Worm (Caenorhabditis elegans) whole organism, young adult: ENCODE measurements around the gene F17H10.2.

Experiments
- B0019.2 ChIP-seq: fragments of 200-800 bp; sonication (Bioruptor generic); conservative IDR thresholded peaks from 2 replicates; pipeline ENCODE4 v1.3.6; 2022; ENCODE audit warnings: missing genetic modification reagents, missing genetic modification characterization, missing compliant biosample characterization
- B0035.1 ChIP-seq: sonication (generic microtip); optimal IDR thresholded peaks from 2 replicates; lab custom pipeline; 2016; ENCODE audit warnings: missing genetic modification characterization, mild to moderate bottlenecking, missing compliant biosample characterization, missing genotype, missing genetic modification reagents
- B0336.3 ChIP-seq: fragments of 200-800 bp; sonication (Bioruptor generic); IDR thresholded peaks from 2 replicates; pipeline ENCODE4 v1.3.6; 2022; ENCODE audit warnings: missing genetic modification characterization, missing compliant biosample characterization
- D2030.7 ChIP-seq: fragments of 200-800 bp; sonication (Bioruptor generic); IDR thresholded peaks from 2 replicates; pipeline ENCODE4 v1.3.6; 2022; ENCODE audit warnings: missing genetic modification reagents, missing genetic modification characterization, missing compliant biosample characterization
- F33H1.4 ChIP-seq: fragments of 200-800 bp; sonication (Bioruptor generic); IDR thresholded peaks from 2 replicates; pipeline ENCODE4 v1.3.6; 2022; ENCODE audit warnings: missing genetic modification reagents, missing genetic modification characterization, missing compliant biosample characterization
- F57C9.4 ChIP-seq: sonication (generic microtip); optimal IDR thresholded peaks from 2 replicates; lab custom pipeline; 2017; ENCODE audit warnings: mild to moderate bottlenecking, missing genetic modification characterization, missing compliant biosample characterization
- Y56A3A.18 ChIP-seq: fragments of 200-800 bp; sonication (Bioruptor generic); IDR thresholded peaks from 2 replicates; pipeline ENCODE4 v1.3.6; 2022; ENCODE audit warnings: missing genetic modification reagents, missing genetic modification characterization, missing compliant biosample characterization
- aptf-2 ChIP-seq: fragments of 200-800 bp; sonication (Bioruptor generic); conservative IDR thresholded peaks from 2 replicates; pipeline ENCODE4 v1.3.6; 2022; ENCODE audit warnings: missing genetic modification reagents, missing genetic modification characterization, missing compliant biosample characterization
- athp-1 ChIP-seq: sonication (generic microtip); optimal IDR thresholded peaks from 2 replicates; lab custom pipeline; 2017; ENCODE audit warnings: mild to moderate bottlenecking, missing genetic modification characterization, missing compliant biosample characterization
- attf-3 ChIP-seq: fragments of 200-800 bp; sonication (Bioruptor generic); conservative IDR thresholded peaks from 2 replicates; pipeline ENCODE4 v1.3.6; 2022; ENCODE audit warnings: missing genetic modification reagents, missing genetic modification characterization, missing compliant biosample characterization
- cebp-1 ChIP-seq, 2 experiments: fragments of 200-800 bp in 1 of 2; sonication (Bioruptor generic) in 1 of 2; sonication (generic microtip) in 1 of 2; IDR thresholded peaks in 1 of 2; optimal IDR thresholded peaks in 1 of 2; 2 replicates each; pipeline versions ENCODE4 v1.3.6 to Lab custom; 2017 to 2022; ENCODE audit warnings: missing compliant biosample characterization in 2 of 2, missing genetic modification characterization in 2 of 2, mild to moderate bottlenecking in 1 of 2, missing genetic modification reagents in 1 of 2, moderate library complexity in 1 of 2
- cebp-2 ChIP-seq: fragments of 200-800 bp; sonication (Bioruptor generic); IDR thresholded peaks from 2 replicates; pipeline ENCODE4 v1.3.6; 2022; ENCODE audit warnings: missing genetic modification characterization, missing compliant biosample characterization
- ceh-27 ChIP-seq: fragments of 200-800 bp; sonication (Bioruptor generic); optimal IDR thresholded peaks from 2 replicates; lab custom pipeline; 2018; ENCODE audit warnings: mild to moderate bottlenecking, missing genetic modification characterization, moderate library complexity, missing compliant biosample characterization
- ceh-40 ChIP-seq: fragments of 200-800 bp; sonication (Bioruptor generic); IDR thresholded peaks from 2 replicates; pipeline ENCODE4 v1.3.6; 2022; ENCODE audit warnings: missing genetic modification characterization, missing compliant biosample characterization
- ceh-58 ChIP-seq: fragments of 200-800 bp; sonication (Bioruptor generic); IDR thresholded peaks from 2 replicates; pipeline ENCODE4 v1.3.6; 2022; ENCODE audit warnings: missing genetic modification characterization, missing compliant biosample characterization
- ceh-79 ChIP-seq: sonication (generic microtip); optimal IDR thresholded peaks from 2 replicates; lab custom pipeline; 2017; ENCODE audit warnings: mild to moderate bottlenecking, missing genetic modification characterization, missing compliant biosample characterization
- dox-1 ChIP-seq: fragments of 200-800 bp; sonication (Bioruptor generic); IDR thresholded peaks from 2 replicates; pipeline ENCODE4 v1.3.6; 2022; ENCODE audit warnings: missing genetic modification reagents, missing genetic modification characterization, missing compliant biosample characterization
- efl-1 ChIP-seq: fragments of 150-350 bp; optimal IDR thresholded peaks from 2 replicates; lab custom pipeline; 2014; ENCODE audit warnings: missing biosample characterization, missing genetic modification reagents, missing genetic modification characterization
- ets-4 ChIP-seq: fragments of 200-800 bp; sonication (Bioruptor generic); optimal IDR thresholded peaks from 2 replicates; lab custom pipeline; 2018; ENCODE audit warnings: mild to moderate bottlenecking, missing genetic modification characterization, missing compliant biosample characterization
- hlh-26 ChIP-seq: fragments of 200-800 bp; sonication (Bioruptor generic); conservative IDR thresholded peaks from 2 replicates; pipeline ENCODE4 v1.3.6; 2022; ENCODE audit warnings: missing genetic modification reagents, missing genetic modification characterization, missing compliant biosample characterization
- let-607 ChIP-seq, 2 experiments: fragments of 200-800 bp in 1 of 2; sonication (Bioruptor generic) in 1 of 2; sonication (generic microtip) in 1 of 2; optimal IDR thresholded peaks; 2 replicates each; lab custom pipeline; 2016 to 2018; ENCODE audit warnings: mild to moderate bottlenecking in 2 of 2, missing compliant biosample characterization in 2 of 2, missing genetic modification characterization in 2 of 2, moderate library complexity in 2 of 2, missing genotype in 1 of 2
- lin-35 ChIP-seq, 3 experiments: fragments of 150-350 bp in 2 of 3; sonication (generic microtip) in 1 of 3; optimal IDR thresholded peaks; 2 replicates each; lab custom pipeline; 2014 to 2018; ENCODE audit warnings: missing biosample characterization in 3 of 3, missing genetic modification characterization in 3 of 3, missing genetic modification reagents in 3 of 3
- lir-1 ChIP-seq: fragments of 200-800 bp; sonication (Bioruptor generic); conservative IDR thresholded peaks from 2 replicates; pipeline ENCODE4 v1.3.6; 2022; ENCODE audit warnings: missing genetic modification reagents, missing genetic modification characterization, missing compliant biosample characterization
- madf-3 ChIP-seq: fragments of 200-800 bp; sonication (Bioruptor generic); IDR thresholded peaks from 2 replicates; pipeline ENCODE4 v1.3.6; 2022; ENCODE audit warnings: missing genetic modification reagents, missing genetic modification characterization, missing compliant biosample characterization
- madf-6 ChIP-seq: fragments of 200-800 bp; sonication (Bioruptor generic); IDR thresholded peaks from 2 replicates; pipeline ENCODE4 v1.3.6; 2022; ENCODE audit warnings: missing genetic modification reagents, missing genetic modification characterization, missing compliant biosample characterization
- mel-28 ChIP-seq: sonication (generic microtip); optimal IDR thresholded peaks from 2 replicates; lab custom pipeline; 2016; ENCODE audit warnings: borderline replicate concordance, mild to moderate bottlenecking, missing genetic modification characterization, missing compliant biosample characterization
- mxl-1 ChIP-seq: sonication (generic microtip); optimal IDR thresholded peaks from 2 replicates; lab custom pipeline; 2016; ENCODE audit warnings: missing genetic modification characterization, missing compliant biosample characterization
- nfya-1 ChIP-seq: sonication (generic microtip); optimal IDR thresholded peaks from 2 replicates; lab custom pipeline; 2017; ENCODE audit warnings: antibody characterized with exemption, missing compliant biosample characterization, missing genetic modification characterization, borderline replicate concordance; ENCODE audit not compliant: insufficient read depth
- nfya-2 ChIP-seq: fragments of 200-800 bp; sonication (Bioruptor generic); IDR thresholded peaks from 2 replicates; pipeline ENCODE4 v1.3.6; 2022; ENCODE audit warnings: missing genetic modification reagents, missing genetic modification characterization, missing compliant biosample characterization
- nfyb-1 ChIP-seq: fragments of 200-800 bp; sonication (Bioruptor generic); IDR thresholded peaks from 2 replicates; pipeline ENCODE4 v1.3.6; 2022; ENCODE audit warnings: missing genetic modification reagents, missing genetic modification characterization, missing compliant biosample characterization
- nhr-179 ChIP-seq: sonication (generic microtip); optimal IDR thresholded peaks from 2 replicates; lab custom pipeline; 2016; ENCODE audit warnings: mild to moderate bottlenecking, missing genetic modification characterization, missing compliant biosample characterization
- nhr-27 ChIP-seq: fragments of 200-800 bp; sonication (Bioruptor generic); optimal IDR thresholded peaks from 2 replicates; lab custom pipeline; 2018; ENCODE audit warnings: mild to moderate bottlenecking, missing genetic modification characterization, moderate library complexity, missing compliant biosample characterization
- nhr-90 ChIP-seq: sonication (generic microtip); optimal IDR thresholded peaks from 2 replicates; lab custom pipeline; 2016; ENCODE audit warnings: missing genotype, mild to moderate bottlenecking, missing genetic modification characterization, missing compliant biosample characterization
- pha-4 ChIP-seq: fragments of 150-350 bp; sonication (generic microtip); optimal IDR thresholded peaks from 2 replicates; lab custom pipeline; 2014; ENCODE audit warnings: missing biosample characterization, missing genetic modification reagents, missing genetic modification characterization
- snpc-1.1 ChIP-seq: sonication (generic microtip); optimal IDR thresholded peaks from 2 replicates; lab custom pipeline; 2017; ENCODE audit warnings: missing genetic modification characterization, mild to moderate bottlenecking, missing compliant biosample characterization, antibody characterized with exemption, moderate library complexity, missing genotype, missing genetic modification reagents; ENCODE audit not compliant: insufficient read depth
- tbp1 ChIP-seq: fragments of 200-800 bp; sonication (Bioruptor generic); optimal IDR thresholded peaks from 2 replicates; lab custom pipeline; 2018; ENCODE audit warnings: mild to moderate bottlenecking, missing genetic modification characterization, missing compliant biosample characterization
- tbx-9 ChIP-seq: sonication (generic microtip); optimal IDR thresholded peaks from 2 replicates; lab custom pipeline; 2016; ENCODE audit warnings: borderline replicate concordance, missing genetic modification characterization, inconsistent platforms, missing compliant biosample characterization
- tlf-1 ChIP-seq: fragments of 200-800 bp; sonication (Bioruptor generic); optimal IDR thresholded peaks from 2 replicates; lab custom pipeline; 2018; ENCODE audit warnings: mild to moderate bottlenecking, missing genetic modification characterization, missing compliant biosample characterization
- zfh-2 ChIP-seq: fragments of 200-800 bp; sonication (Bioruptor generic); conservative IDR thresholded peaks from 2 replicates; pipeline ENCODE4 v1.3.6; 2022; ENCODE audit warnings: missing genetic modification reagents, missing genetic modification characterization, missing compliant biosample characterization
- ztf-18 ChIP-seq: sonication (generic microtip); optimal IDR thresholded peaks from 2 replicates; lab custom pipeline; 2016; ENCODE audit warnings: missing genotype, mild to moderate bottlenecking, missing genetic modification characterization, missing compliant biosample characterization
- ztf-26 ChIP-seq: sonication (generic microtip); optimal IDR thresholded peaks from 2 replicates; lab custom pipeline; 2017; ENCODE audit warnings: missing genetic modification characterization, missing compliant biosample characterization
- ztf-3 ChIP-seq: fragments of 200-800 bp; sonication (Bioruptor generic); optimal IDR thresholded peaks from 2 replicates; lab custom pipeline; 2018; ENCODE audit warnings: mild to moderate bottlenecking, missing genetic modification characterization, missing compliant biosample characterization

F17H10.2 gene

ce11 chrX:13143762-13144732 lies 30.5 kb downstream of the F17H10.2 start (continued):
- TF ChIP-seq nhr-90 (peak; percentile 13), madf-3 (GFP tag; lab: Robert Waterston, UW) (0 out of 2 replicates have a peak, but pooled peaks have one; percentile 47), B0336.3 (GFP tag; lab: Robert Waterston, UW) (peak; percentile 80; the same call in 1 of the 2 replicates)

- no peak for TF ChIP-seq snpc-1.1 (tag; lab: Kevin White, UChicago)
- TF ChIP-seq D2030.7, result no peak
- TF ChIP-seq ceh-79 (tag; lab: Kevin White, UChicago), result no peak
- peak; percentile 8 for TF ChIP-seq mxl-1 (tag; lab: Kevin White, UChicago)
- TF ChIP-seq tbx-9 (tag; lab: Kevin White, UChicago), result no peak
- no peak for TF ChIP-seq nfya-1 (tag; lab: Kevin White, UChicago)
- TF ChIP-seq ets-4, result peak; percentile 95
- 0 out of 2 replicates have a peak, but pooled peaks have one; percentile 49 for TF ChIP-seq ceh-58 (GFP tag; lab: Robert Waterston, UW)
- TF ChIP-seq cebp-1 (GFP tag; IDR thresholded peaks at IDR 0.05; lab: Robert Waterston, UW), result 0 out of 2 replicates have a peak, but pooled peaks have one; percentile 60
- TF ChIP-seq cebp-1 (tag; optimal IDR thresholded peaks at IDR 0.05; lab: Kevin White, UChicago), result peak; percentile 95
- TF ChIP-seq zfh-2 (GFP tag; lab: Robert Waterston, UW), result peak; percentile 99
- no peak for TF ChIP-seq pha-4 (tag; lab: Kevin White, UChicago)
- TF ChIP-seq cebp-2 (GFP tag; lab: Robert Waterston, UW), result 0 out of 2 replicates have a peak, but pooled peaks have one; percentile 43
- TF ChIP-seq F57C9.4 (tag; lab: Kevin White, UChicago), result no peak
- peak; percentile 53 to 90 for TF ChIP-seq let-607 (tag; optimal IDR thresholded peaks at IDR 0.05; lab: Kevin White, UChicago)
- TF ChIP-seq B0035.1 (tag; lab: Kevin White, UChicago), result peak; percentile 53
- peak in 1 of 3 experiments; percentile 54 for TF ChIP-seq lin-35 (GFP tag; optimal IDR thresholded peaks at IDR 0.05; lab: Kevin White, UChicago)
- TF ChIP-seq nhr-179, result no peak
- peak; percentile 77 for TF ChIP-seq athp-1 (tag; lab: Kevin White, UChicago)
- TF ChIP-seq dox-1 (GFP tag; lab: Robert Waterston, UW), result peak; percentile 92
- TF ChIP-seq F33H1.4 (GFP tag; lab: Robert Waterston, UW), result no peak
- peak; percentile 89 for TF ChIP-seq tlf-1 (GFP tag; lab: Kevin White, UChicago)
- TF ChIP-seq mel-28 (tag; lab: Kevin White, UChicago), result no peak
- no peak for TF ChIP-seq hlh-26
- TF ChIP-seq ztf-18 (tag; lab: Kevin White, UChicago), result peak; percentile 34
- TF ChIP-seq nfyb-1 (GFP tag; lab: Robert Waterston, UW), result peak; percentile 94
- TF ChIP-seq nfya-2, result no peak
- peak; percentile 94 for TF ChIP-seq ztf-26 (tag; lab: Kevin White, UChicago)
- TF ChIP-seq ceh-27 (GFP tag; lab: Kevin White, UChicago), result peak; percentile 94
- TF ChIP-seq efl-1 (GFP tag; lab: Kevin White, UChicago), result no peak
- TF ChIP-seq madf-6 (GFP tag; lab: Robert Waterston, UW), result no peak
- peak; percentile 83 for TF ChIP-seq nhr-90
- TF ChIP-seq attf-3 (GFP tag; lab: Robert Waterston, UW), result no peak
- TF ChIP-seq B0019.2 (GFP tag; lab: Robert Waterston, UW), result no peak
- TF ChIP-seq Y56A3A.18 (GFP tag; lab: Robert Waterston, UW), result 0 out of 2 replicates have a peak, but pooled peaks have one; percentile 38
- TF ChIP-seq nhr-27, result peak; percentile 77
- peak; percentile 69 for TF ChIP-seq tbp1 (GFP tag; lab: Kevin White, UChicago)
- TF ChIP-seq ztf-3 (GFP tag; lab: Kevin White, UChicago), result peak; percentile 13
- 0 out of 2 replicates have a peak, but pooled peaks have one; percentile 58 for TF ChIP-seq ceh-40 (GFP tag; lab: Robert Waterston, UW)
- TF ChIP-seq lir-1, result peak; percentile 96
- peak; percentile 43; the same call in 1 of the 2 replicates for TF ChIP-seq aptf-2 (GFP tag; lab: Robert Waterston, UW)
These were observed 31.5 kb downstream of the F17H10.2 start for ce11 chrX:13144975-13145618.
